Worm (Caenorhabditis elegans): Measurements from ENCODE around the gene skp-1.

The skp-1 gene

DNA sequence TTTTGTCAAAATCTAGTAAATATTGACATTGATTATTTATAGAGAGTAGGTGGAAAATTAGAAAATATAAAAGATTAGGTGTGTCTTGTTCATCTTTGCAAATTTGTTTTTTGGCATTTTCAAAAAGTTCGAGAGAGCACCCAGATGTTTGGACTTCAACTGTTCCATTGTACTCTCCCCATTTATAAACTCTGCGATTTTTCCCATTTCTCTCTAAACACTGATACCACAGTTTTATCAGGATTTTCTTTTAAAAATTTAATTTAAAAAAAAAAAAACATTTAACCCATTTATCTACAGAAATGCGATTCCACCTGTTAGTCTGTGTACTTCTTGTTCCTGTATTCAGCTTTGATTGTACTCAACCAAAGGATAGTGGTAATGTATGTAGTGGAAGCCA is 32.3 kb upstream of the skp-1 start, which contains the start of gene tag-290:
tag-290 (plus strand) TSS at position 301 of the 400 bp plus-strand sequence.
- TF ChIP-seq mdl-1 (tag; optimal IDR thresholded peaks at IDR 0.05) (no peak), dmd-4 (tag; optimal IDR thresholded peaks at IDR 0.05) (no peak), zag-1 (tag; optimal IDR thresholded peaks at IDR 0.05) (no peak), R02D3.7 (tag; optimal IDR thresholded peaks at IDR 0.05) (no peak), fos-1 (tag; optimal IDR thresholded peaks at IDR 0.05) (no peak), ztf-4 (tag; optimal IDR thresholded peaks at IDR 0.05) (no peak), nhr-10 (tag; optimal IDR thresholded peaks at IDR 0.05) (no peak), lin-11 (tag; optimal IDR thresholded peaks at IDR 0.05) (no peak), sem-4 (tag; optimal IDR thresholded peaks at IDR 0.05) (no peak), gmeb-1 (tag; optimal IDR thresholded peaks at IDR 0.05) (no peak), snpc-4 (tag; optimal IDR thresholded peaks at IDR 0.05) (no peak), nhr-6 (tag; optimal IDR thresholded peaks at IDR 0.05) (no peak)

DNA sequence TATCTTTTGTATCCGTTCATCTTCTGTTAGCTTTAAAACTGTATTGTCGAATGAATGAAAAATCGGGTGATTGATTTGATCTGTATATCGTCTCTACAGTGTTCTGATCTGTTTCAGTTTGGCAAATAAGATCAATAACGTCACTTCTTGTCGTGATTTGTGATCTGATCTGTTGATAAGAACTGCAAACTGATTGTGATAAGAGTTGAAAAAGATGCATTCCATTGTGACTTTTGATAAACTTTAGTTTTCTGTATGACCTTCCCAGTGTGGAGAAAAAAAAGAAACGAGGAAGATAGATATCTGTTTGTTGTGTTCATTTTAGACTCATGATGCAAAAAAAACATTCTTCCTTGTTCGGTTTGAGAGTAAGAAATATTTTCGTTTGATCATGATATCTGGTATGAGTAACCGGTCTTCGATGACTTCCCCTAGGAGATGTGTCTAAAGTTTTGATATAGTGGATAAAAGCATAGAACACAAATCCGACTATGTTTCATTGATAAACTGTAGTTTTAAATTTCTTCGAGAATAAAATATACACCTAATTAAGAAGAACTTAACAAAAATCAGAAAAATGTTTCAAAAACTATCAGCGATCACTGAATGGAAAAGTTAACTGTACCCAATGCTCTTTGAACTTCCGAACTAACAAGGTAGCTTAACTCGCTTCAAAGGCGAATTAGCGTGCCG is 30.3 kb upstream of the skp-1 start:
- TF ChIP-seq elt-1 (tag; optimal IDR thresholded peaks at IDR 0.05) (peak; percentile 59), alr-1 (tag; optimal IDR thresholded peaks at IDR 0.05) (no peak), blmp-1 (tag; optimal IDR thresholded peaks at IDR 0.05; ENCODE audit: insufficient read depth) (peak; percentile 59), nhr-23 (tag; optimal IDR thresholded peaks at IDR 0.05) (peak; percentile 14), nhr-12 (tag; optimal IDR thresholded peaks at IDR 0.05) (no peak), gmeb-1 (tag; optimal IDR thresholded peaks at IDR 0.05) (peak; percentile 21), lsy-2 (tag; optimal IDR thresholded peaks at IDR 0.05) (peak in 1 of 2 experiments; percentile 28), sma-3 (GFP tag; optimal IDR thresholded peaks at IDR 0.05) (peak; percentile 80), sma-9 (GFP tag; optimal IDR thresholded peaks at IDR 0.05) (peak; percentile 88), sma-9 (tag; optimal IDR thresholded peaks at IDR 0.05) (no peak), crh-2 (tag; optimal IDR thresholded peaks at IDR 0.05) (peak; percentile 51), ceh-16 (tag; optimal IDR thresholded peaks at IDR 0.05) (no peak), nhr-129 (tag; optimal IDR thresholded peaks at IDR 0.05) (peak; percentile 60), lin-13 (GFP tag; optimal IDR thresholded peaks at IDR 0.05) (peak; percentile 42), nhr-6 (tag; optimal IDR thresholded peaks at IDR 0.05) (no peak), nhr-25 (tag; optimal IDR thresholded peaks at IDR 0.05) (peak; percentile 82), nhr-21 (tag; optimal IDR thresholded peaks at IDR 0.05) (peak; percentile 77), nhr-77 (tag; optimal IDR thresholded peaks at IDR 0.05) (no peak), fos-1 (tag; optimal IDR thresholded peaks at IDR 0.05) (peak; percentile 52), skn-1 (tag; optimal IDR thresholded peaks at IDR 0.05) (peak; percentile 2)

DNA sequence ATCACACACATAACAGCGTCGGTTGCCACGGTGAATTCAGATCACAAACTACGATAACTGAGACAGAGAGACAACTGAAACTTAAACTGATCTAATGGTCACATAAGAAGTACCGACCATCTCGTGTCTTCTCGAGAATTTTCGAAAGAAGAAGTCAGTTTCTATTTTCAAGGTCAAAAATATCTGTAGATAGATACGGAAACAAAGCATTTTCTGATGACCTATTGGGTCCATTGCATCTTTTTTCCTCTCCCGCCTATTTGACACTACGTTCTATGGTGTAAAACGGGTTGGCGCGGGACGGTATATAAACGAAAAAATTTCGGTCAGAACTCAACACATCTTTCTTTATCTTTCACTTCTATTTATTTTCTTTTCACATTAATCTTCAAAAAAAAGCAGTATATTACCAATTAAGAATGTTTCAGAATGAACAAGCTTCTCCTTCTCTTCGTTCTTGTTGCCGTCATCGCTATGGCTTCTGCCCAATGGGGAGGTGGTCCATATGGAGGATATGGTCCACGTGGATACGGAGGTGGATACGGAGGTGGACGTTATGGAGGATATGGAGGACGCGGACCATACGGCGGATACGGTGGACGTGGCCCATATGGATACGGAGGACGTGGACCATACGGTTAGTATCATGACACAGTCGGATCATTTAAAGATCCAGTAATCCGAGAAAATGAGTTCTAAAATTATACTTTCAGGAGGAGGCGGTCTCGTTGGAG is 29.2 kb upstream of the skp-1 start, which contains the start of gene nlp-24:
nlp-24 (plus strand) TSS at position 429 of the 734 bp plus-strand sequence.
- TF ChIP-seq alr-1 (tag; optimal IDR thresholded peaks at IDR 0.05) (no peak), snpc-4 (tag; optimal IDR thresholded peaks at IDR 0.05) (no peak), nhr-25 (tag; optimal IDR thresholded peaks at IDR 0.05) (peak; percentile 90), C34F6.9 (tag; optimal IDR thresholded peaks at IDR 0.05) (no peak), zag-1 (tag; optimal IDR thresholded peaks at IDR 0.05) (no peak), unc-39 (tag; optimal IDR thresholded peaks at IDR 0.05) (no peak), dmd-4 (tag; optimal IDR thresholded peaks at IDR 0.05) (no peak), nhr-12 (tag; optimal IDR thresholded peaks at IDR 0.05) (no peak), sma-3 (GFP tag; optimal IDR thresholded peaks at IDR 0.05) (peak; percentile 39), elt-1 (tag; optimal IDR thresholded peaks at IDR 0.05) (peak; percentile 2), sem-4 (tag; optimal IDR thresholded peaks at IDR 0.05) (no peak), ceh-82 (tag; optimal IDR thresholded peaks at IDR 0.05) (no peak), lin-13 (GFP tag; optimal IDR thresholded peaks at IDR 0.05) (no peak), nhr-10 (tag; optimal IDR thresholded peaks at IDR 0.05) (no peak), unc-62 (GFP tag; optimal IDR thresholded peaks at IDR 0.05) (no peak), crh-2 (tag; optimal IDR thresholded peaks at IDR 0.05) (peak; percentile 19), nhr-6 (tag; optimal IDR thresholded peaks at IDR 0.05) (peak; percentile 49), mab-5 (tag; optimal IDR thresholded peaks at IDR 0.05) (no peak), nhr-23 (tag; optimal IDR thresholded peaks at IDR 0.05) (no peak), gmeb-1 (tag; optimal IDR thresholded peaks at IDR 0.05) (no peak), elt-3 (tag; optimal IDR thresholded peaks at IDR 0.05) (no peak), nhr-11 (tag; optimal IDR thresholded peaks at IDR 0.05) (no peak), ceh-16 (tag; optimal IDR thresholded peaks at IDR 0.05) (peak; percentile 61), ztf-1 (GFP tag; conservative IDR thresholded peaks at IDR 0.05) (no peak), sma-9 (GFP tag; optimal IDR thresholded peaks at IDR 0.05) (peak; percentile 72), sma-9 (tag; optimal IDR thresholded peaks at IDR 0.05) (no peak), lin-39 (tag; optimal IDR thresholded peaks at IDR 0.05) (no peak), nhr-129 (tag; optimal IDR thresholded peaks at IDR 0.05) (peak; percentile 24), peb-1 (tag; optimal IDR thresholded peaks at IDR 0.05) (no peak), R02D3.7 (tag; optimal IDR thresholded peaks at IDR 0.05) (no peak), ztf-11 (tag; optimal IDR thresholded peaks at IDR 0.05) (no peak), lsy-2 (tag; optimal IDR thresholded peaks at IDR 0.05) (peak in 1 of 2 experiments; percentile 46), lin-11 (tag; optimal IDR thresholded peaks at IDR 0.05) (no peak), fos-1 (tag; optimal IDR thresholded peaks at IDR 0.05) (peak; percentile 20), unc-55 (GFP tag; optimal IDR thresholded peaks at IDR 0.05) (no peak), aly-2 (tag; optimal IDR thresholded peaks at IDR 0.05) (no peak), ama-1 (optimal IDR thresholded peaks at IDR 0.05) (peak; percentile 76), egl-27 (tag; optimal IDR thresholded peaks at IDR 0.05) (no peak), ztf-4 (tag; optimal IDR thresholded peaks at IDR 0.05) (no peak), nhr-77 (tag; optimal IDR thresholded peaks at IDR 0.05) (no peak)

All from whole organism, L2 larva.